Fruit fly (Drosophila melanogaster) whole organism, embryonic: ENCODE data around the gene Hrd3.

ENCODE experiments used
- Aef1 ChIP-seq: fragments of 200-800 bp; sonication (Bioruptor generic); IDR thresholded peaks from 3 replicates; pipeline ENCODE4 v1.3.6; 2022; ENCODE audit warnings: missing biosample characterization, missing genetic modification characterization
- Asciz ChIP-seq: fragments of 200-800 bp; sonication (Bioruptor generic); optimal IDR thresholded peaks from 2 replicates; lab custom pipeline; 2017; ENCODE audit warnings: missing biosample characterization, mild to moderate bottlenecking, missing genetic modification characterization, missing genetic modification reagents
- CG10565 ChIP-seq: fragments of 200-800 bp; sonication (Bioruptor generic); optimal IDR thresholded peaks from 3 replicates; lab custom pipeline; 2016; ENCODE audit warnings: missing biosample characterization, mild to moderate bottlenecking, missing genetic modification characterization
- CG10979 ChIP-seq: fragments of 200-800 bp; sonication (Bioruptor generic); optimal IDR thresholded peaks from 2 replicates; lab custom pipeline; 2018; ENCODE audit warnings: missing biosample characterization, mild to moderate bottlenecking, missing genetic modification characterization, moderate library complexity
- CG13123 ChIP-seq: fragments of 200-800 bp; sonication (Bioruptor generic); optimal IDR thresholded peaks from 2 replicates; lab custom pipeline; 2016; ENCODE audit warnings: missing biosample characterization, missing genetic modification characterization
- CG15601 ChIP-seq: fragments of 200-800 bp; sonication (Bioruptor generic); optimal IDR thresholded peaks from 3 replicates; lab custom pipeline; 2019; ENCODE audit warnings: missing biosample characterization, mild to moderate bottlenecking, missing genetic modification characterization, moderate library complexity
- CG17829 ChIP-seq: fragments of 200-800 bp; optimal IDR thresholded peaks from 2 replicates; lab custom pipeline; 2019; ENCODE audit warnings: missing biosample characterization, mild to moderate bottlenecking, missing genetic modification characterization, moderate library complexity
- CG2678 ChIP-seq: fragments of 200-800 bp; sonication (Bioruptor generic); optimal IDR thresholded peaks from 3 replicates; lab custom pipeline; 2019; ENCODE audit warnings: missing biosample characterization, mild to moderate bottlenecking, missing genetic modification characterization, moderate library complexity
- CG31441 ChIP-seq: fragments of 200-800 bp; sonication (Bioruptor generic); IDR thresholded peaks from 2 replicates; pipeline ENCODE4 v1.3.6; 2022; ENCODE audit warnings: missing biosample characterization, missing genetic modification characterization
- CG3995 ChIP-seq: fragments of 200-800 bp; sonication (Bioruptor generic); optimal IDR thresholded peaks from 3 replicates; lab custom pipeline; 2016; ENCODE audit warnings: missing biosample characterization, missing genetic modification characterization
- CG4730 ChIP-seq: fragments of 200-800 bp; sonication (Bioruptor generic); IDR thresholded peaks from 2 replicates; pipeline ENCODE4 v1.3.6; 2022; ENCODE audit warnings: missing biosample characterization, missing genetic modification characterization
- CG6272 ChIP-seq: fragments of 200-800 bp; sonication (Bioruptor generic); IDR thresholded peaks from 2 replicates; pipeline ENCODE4 v1.3.6; 2022; ENCODE audit warnings: missing biosample characterization, missing genetic modification characterization
- CG6683 ChIP-seq: fragments of 200-800 bp; sonication (Bioruptor generic); optimal IDR thresholded peaks from 2 replicates; lab custom pipeline; 2017; ENCODE audit warnings: missing biosample characterization, mild to moderate bottlenecking, missing genetic modification characterization, missing genetic modification reagents
- CG8359 ChIP-seq: fragments of 200-800 bp; sonication (Bioruptor generic); optimal IDR thresholded peaks from 2 replicates; lab custom pipeline; 2017; ENCODE audit warnings: missing biosample characterization, mild to moderate bottlenecking, missing genetic modification characterization, borderline replicate concordance
- CG9932 ChIP-seq: fragments of 200-800 bp; sonication (Bioruptor generic); IDR thresholded peaks from 2 replicates; pipeline ENCODE4 v1.3.6; 2022; ENCODE audit warnings: missing biosample characterization, missing genetic modification characterization
- Camta ChIP-seq: fragments of 200-800 bp; sonication (Bioruptor generic); optimal IDR thresholded peaks from 2 replicates; lab custom pipeline; 2016; ENCODE audit warnings: missing biosample characterization, missing genetic modification characterization
- CrebB ChIP-seq: fragments of 200-800 bp; sonication (Bioruptor generic); optimal IDR thresholded peaks from 3 replicates; lab custom pipeline; 2018; ENCODE audit warnings: missing biosample characterization, mild to moderate bottlenecking, missing genetic modification characterization
- Fer2 ChIP-seq: fragments of 200-800 bp; sonication (Bioruptor generic); optimal IDR thresholded peaks from 2 replicates; lab custom pipeline; 2018; ENCODE audit warnings: missing biosample characterization, mild to moderate bottlenecking, missing genetic modification characterization, moderate library complexity
- Gug ChIP-seq: fragments of 200-800 bp; sonication (Bioruptor generic); IDR thresholded peaks from 4 replicates; pipeline ENCODE4 v1.3.6; 2022; ENCODE audit warnings: missing biosample characterization, missing genetic modification characterization
- HmgZ ChIP-seq: fragments of 200-800 bp; sonication (Bioruptor generic); optimal IDR thresholded peaks from 2 replicates; lab custom pipeline; 2018; ENCODE audit warnings: missing biosample characterization, mild to moderate bottlenecking, missing genetic modification characterization
- Med ChIP-seq: fragments of 200-800 bp; sonication (Bioruptor generic); peaks from one replicate; lab custom pipeline; 2016; ENCODE audit warnings: missing biosample characterization, missing genetic modification characterization, mild to moderate bottlenecking, inconsistent platforms, moderate library complexity
- Meics ChIP-seq: fragments of 200-800 bp; sonication (Bioruptor generic); optimal IDR thresholded peaks from 2 replicates; lab custom pipeline; 2017; ENCODE audit warnings: missing biosample characterization, mild to moderate bottlenecking, missing genetic modification characterization
- Mes4 ChIP-seq: fragments of 200-800 bp; sonication (Bioruptor generic); optimal IDR thresholded peaks from 2 replicates; lab custom pipeline; 2016; ENCODE audit warnings: missing biosample characterization, missing genetic modification characterization
- NC2α ChIP-seq: fragments of 200-800 bp; sonication (Bioruptor generic); optimal IDR thresholded peaks from 2 replicates; lab custom pipeline; 2016; ENCODE audit warnings: missing biosample characterization, missing genetic modification characterization
- PHDP ChIP-seq: fragments of 200-800 bp; sonication (Bioruptor generic); optimal IDR thresholded peaks from 3 replicates; lab custom pipeline; 2018; ENCODE audit warnings: missing biosample characterization, mild to moderate bottlenecking, missing genetic modification characterization, moderate library complexity
- Spps ChIP-seq: fragments of 200-800 bp; sonication (Bioruptor generic); optimal IDR thresholded peaks from 2 replicates; lab custom pipeline; 2018; ENCODE audit warnings: missing biosample characterization, mild to moderate bottlenecking, missing genetic modification characterization
- Trl ChIP-seq, 3 experiments: fragments of >200 bp in 2 of 3; fragments of 200-800 bp in 1 of 3; sonication (Bioruptor generic) in 1 of 3; optimal IDR thresholded peaks; 2 replicates in 1 of 3; 3 replicates in 2 of 3; lab custom pipeline; 2016 to 2017; ENCODE audit warnings: missing biosample characterization in 1 of 3, missing genetic modification characterization in 1 of 3
- amos ChIP-seq: fragments of 200-800 bp; sonication (Bioruptor generic); IDR thresholded peaks from 2 replicates; pipeline ENCODE4 v1.3.6; 2022; ENCODE audit warnings: missing biosample characterization, missing genetic modification characterization; ENCODE audit not compliant: partially characterized antibody
- bsh ChIP-seq, 2 experiments: fragments of 200-800 bp; sonication (Bioruptor generic); optimal IDR thresholded peaks; 2 replicates each; lab custom pipeline; 2017 to 2018; ENCODE audit warnings: mild to moderate bottlenecking in 2 of 2, missing biosample characterization in 2 of 2, missing genetic modification characterization in 2 of 2, moderate library complexity in 1 of 2
- btn ChIP-seq: fragments of 200-800 bp; sonication (Bioruptor generic); optimal IDR thresholded peaks from 2 replicates; lab custom pipeline; 2016; ENCODE audit warnings: missing biosample characterization, missing genetic modification characterization
- ci ChIP-seq: fragments of 200-800 bp; sonication (Bioruptor generic); IDR thresholded peaks from 3 replicates; pipeline ENCODE4 v1.3.6; 2022; ENCODE audit warnings: missing biosample characterization, missing genetic modification characterization
- disco-r ChIP-seq: fragments of 200-800 bp; sonication (Bioruptor generic); optimal IDR thresholded peaks from 2 replicates; lab custom pipeline; 2016; ENCODE audit warnings: missing biosample characterization, missing genetic modification characterization
- dmrt11E ChIP-seq: fragments of 200-800 bp; sonication (Bioruptor generic); optimal IDR thresholded peaks from 3 replicates; lab custom pipeline; 2018; ENCODE audit warnings: missing biosample characterization, mild to moderate bottlenecking, missing genetic modification characterization, moderate library complexity
- dmrt99B ChIP-seq: fragments of 200-800 bp; sonication (Bioruptor generic); optimal IDR thresholded peaks from 2 replicates; lab custom pipeline; 2018; ENCODE audit warnings: missing biosample characterization, mild to moderate bottlenecking, missing genetic modification characterization, moderate library complexity
- gcm2 ChIP-seq: fragments of 200-800 bp; sonication (Bioruptor generic); optimal IDR thresholded peaks from 2 replicates; lab custom pipeline; 2016; ENCODE audit warnings: missing biosample characterization, missing genetic modification characterization
- gfzf ChIP-seq: fragments of 200-800 bp; sonication (Bioruptor generic); optimal IDR thresholded peaks from 2 replicates; lab custom pipeline; 2016; ENCODE audit warnings: missing biosample characterization, mild to moderate bottlenecking, missing genetic modification characterization, moderate library complexity
- gro ChIP-seq: fragments of 200-800 bp; sonication (Bioruptor generic); optimal IDR thresholded peaks from 2 replicates; lab custom pipeline; 2016; ENCODE audit warnings: missing biosample characterization, missing genetic modification characterization
- knrl ChIP-seq: fragments of 200-800 bp; sonication (Bioruptor generic); IDR thresholded peaks from 3 replicates; pipeline ENCODE4 v1.3.6; 2022; ENCODE audit warnings: missing biosample characterization, missing genetic modification characterization; ENCODE audit not compliant: partially characterized antibody
- lmd ChIP-seq: fragments of 200-800 bp; sonication (Bioruptor generic); IDR thresholded peaks from 2 replicates; pipeline ENCODE4 v1.3.6; 2022; ENCODE audit warnings: missing biosample characterization, missing genetic modification characterization
- org-1 ChIP-seq: fragments of 200-800 bp; sonication (Bioruptor generic); optimal IDR thresholded peaks from 2 replicates; lab custom pipeline; 2017; ENCODE audit warnings: missing biosample characterization, missing genetic modification characterization
- pho ChIP-seq: fragments of 200-800 bp; sonication (Bioruptor generic); optimal IDR thresholded peaks from 2 replicates; lab custom pipeline; 2016; ENCODE audit warnings: missing biosample characterization, missing genetic modification characterization
- prd ChIP-seq, 3 experiments: fragments of >200 bp in 2 of 3; fragments of 200-800 bp in 1 of 3; sonication (Bioruptor generic) in 1 of 3; optimal IDR thresholded peaks in 2 of 3; IDR thresholded peaks in 1 of 3; 2 replicates in 2 of 3; 3 replicates in 1 of 3; pipeline versions ENCODE4 v1.3.6 to Lab custom; 2017 to 2022; ENCODE audit warnings: missing biosample characterization in 1 of 3, missing genetic modification characterization in 1 of 3
- run ChIP-seq: fragments of 200-800 bp; sonication (Bioruptor generic); optimal IDR thresholded peaks from 3 replicates; lab custom pipeline; 2018; ENCODE audit warnings: missing biosample characterization, mild to moderate bottlenecking, missing genetic modification characterization
- shn ChIP-seq: fragments of 200-800 bp; sonication (Bioruptor generic); optimal IDR thresholded peaks from 3 replicates; lab custom pipeline; 2016; ENCODE audit warnings: missing biosample characterization, missing genetic modification characterization
- sim ChIP-seq: fragments of 200-800 bp; sonication (Bioruptor generic); IDR thresholded peaks from 2 replicates; pipeline ENCODE4 v1.3.6; 2022; ENCODE audit warnings: missing biosample characterization, missing genetic modification characterization
- trh ChIP-seq: fragments of 200-800 bp; sonication (Bioruptor generic); optimal IDR thresholded peaks from 2 replicates; lab custom pipeline; 2016; ENCODE audit warnings: missing biosample characterization, missing genetic modification characterization
- unc-4 ChIP-seq: fragments of 200-800 bp; sonication (Bioruptor generic); IDR thresholded peaks from 2 replicates; pipeline ENCODE4 v1.3.6; 2022; ENCODE audit warnings: missing biosample characterization, missing genetic modification characterization; ENCODE audit not compliant: partially characterized antibody
- yki ChIP-seq: fragments of >200 bp; optimal IDR thresholded peaks from 3 replicates; lab custom pipeline; 2018

The Hrd3 gene

DNA sequence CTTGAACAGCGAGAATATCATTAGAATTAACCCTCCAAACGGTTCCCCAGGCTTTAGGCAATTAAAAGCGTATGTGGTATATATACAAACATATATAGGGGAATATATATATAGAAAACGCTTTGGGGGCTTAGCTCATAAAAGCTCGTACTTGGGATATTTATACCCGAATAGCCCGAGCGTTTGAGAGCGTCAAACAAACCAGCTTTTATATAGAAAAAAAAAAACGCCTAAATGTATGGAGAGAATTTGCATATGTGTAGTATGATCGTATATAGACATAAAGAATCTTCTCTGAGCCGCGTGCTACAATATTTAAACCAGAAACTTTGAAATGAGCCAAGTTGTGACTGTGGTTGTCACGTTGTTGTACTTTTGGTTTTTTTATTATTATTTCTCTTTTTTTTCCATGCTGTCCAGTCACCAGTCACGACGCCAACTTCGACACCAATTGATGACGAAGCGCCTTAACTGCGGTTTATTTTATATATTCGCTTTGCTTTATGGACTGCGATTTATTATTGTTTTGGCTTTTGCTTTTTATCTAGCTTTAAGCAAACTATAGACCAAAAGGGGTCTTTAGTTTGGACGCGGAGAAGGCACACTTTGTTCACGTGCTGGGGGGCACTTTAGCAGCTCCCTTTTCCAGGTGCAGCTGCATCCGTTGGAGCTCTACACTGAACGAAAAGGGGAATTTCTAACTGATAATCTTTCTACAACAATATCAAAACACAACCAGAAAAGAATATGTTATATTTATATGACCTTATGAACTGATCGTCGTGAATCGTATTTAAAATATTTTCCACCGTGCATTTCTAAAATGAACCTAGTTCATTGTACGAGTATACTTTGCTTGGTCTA is 28.6 kb upstream of the Hrd3 start:
- TF ChIP-seq btn (GFP tag; lab: Kevin White, UChicago), result no peak
- no peak for TF ChIP-seq prd (optimal IDR thresholded peaks at IDR 0.05; lab: Kevin White, UChicago)
- TF ChIP-seq prd (GFP tag; IDR thresholded peaks at IDR 0.05; lab: Robert Waterston, UW), result peak; percentile 34; the same call in 1 of the 3 replicates
- no peak for TF ChIP-seq Meics (GFP tag; lab: Kevin White, UChicago)
- no peak for TF ChIP-seq gcm2 (GFP tag; lab: Kevin White, UChicago)
- peak; percentile 52; the same call in 1 of the 2 replicates for TF ChIP-seq sim (GFP tag; lab: Robert Waterston, UW)
- no peak for TF ChIP-seq amos (GFP tag; lab: Robert Waterston, UW)
- no peak for TF ChIP-seq gfzf (GFP tag; lab: Kevin White, UChicago)
- TF ChIP-seq PHDP (tag; lab: Kevin White, UChicago), result no peak
- TF ChIP-seq Aef1 (GFP tag; lab: Robert Waterston, UW), result no peak
- TF ChIP-seq lmd (GFP tag; lab: Robert Waterston, UW), result peak; percentile 19; the same call in 1 of the 2 replicates
- TF ChIP-seq org-1, result no peak
- TF ChIP-seq CG9932 (GFP tag; lab: Robert Waterston, UW), result no peak
- no peak for TF ChIP-seq CG6683 (GFP tag; lab: Kevin White, UChicago)
- no peak for TF ChIP-seq CG10565 (GFP tag; lab: Kevin White, UChicago)
- no peak for TF ChIP-seq Spps
- no peak for TF ChIP-seq Camta
- TF ChIP-seq CG3995 (GFP tag; lab: Kevin White, UChicago), result peak; percentile 66
- no peak for TF ChIP-seq Asciz
- TF ChIP-seq knrl, result no peak
- peak; percentile 60 for TF ChIP-seq CG17829
- no peak for TF ChIP-seq CG13123 (GFP tag; lab: Kevin White, UChicago)
- no peak for TF ChIP-seq gro (GFP tag; lab: Kevin White, UChicago)
- no peak for TF ChIP-seq ci (GFP tag; lab: Robert Waterston, UW)
- TF ChIP-seq bsh (GFP tag; optimal IDR thresholded peaks at IDR 0.05; lab: Kevin White, UChicago), result no peak
- TF ChIP-seq Mes4, result no peak
- TF ChIP-seq pho (GFP tag; lab: Kevin White, UChicago), result no peak
- TF ChIP-seq run (tag; lab: Kevin White, UChicago), result no peak
- TF ChIP-seq CG31441 (GFP tag; lab: Robert Waterston, UW), result peak; percentile 49; the same call in 1 of the 2 replicates
- no peak for TF ChIP-seq shn
- peak; percentile 6 for TF ChIP-seq CG2678 (tag; lab: Kevin White, UChicago)
- peak; percentile 41 for TF ChIP-seq Med (GFP tag; lab: Kevin White, UChicago)
- TF ChIP-seq CG8359, result no peak
- no peak for TF ChIP-seq Fer2 (tag; lab: Kevin White, UChicago)
- TF ChIP-seq disco-r (GFP tag; lab: Kevin White, UChicago), result no peak
- TF ChIP-seq unc-4 (GFP tag; lab: Robert Waterston, UW), result no peak
- peak; percentile 50 for TF ChIP-seq CG10979 (tag; lab: Kevin White, UChicago)
- no peak for TF ChIP-seq CG6272
- peak; percentile 6 for TF ChIP-seq dmrt11E (tag; lab: Kevin White, UChicago)
- TF ChIP-seq HmgZ, result no peak
- no peak; the same call in 3 of the 4 replicates for TF ChIP-seq Gug (GFP tag; lab: Robert Waterston, UW)
- TF ChIP-seq NC2α, result no peak
- no peak for TF ChIP-seq yki (lab: Kevin White, UChicago)
- no peak for TF ChIP-seq trh (GFP tag; lab: Kevin White, UChicago)
- no peak for TF ChIP-seq CG15601
- no peak for TF ChIP-seq dmrt99B (tag; lab: Kevin White, UChicago)
- no peak for TF ChIP-seq CG4730 (GFP tag; lab: Robert Waterston, UW)
- TF ChIP-seq Trl (optimal IDR thresholded peaks at IDR 0.05; lab: Kevin White, UChicago), result no peak
- no peak for TF ChIP-seq Trl (GFP tag; optimal IDR thresholded peaks at IDR 0.05; lab: Kevin White, UChicago)
- no peak for TF ChIP-seq CrebB
